Fruit fly (Drosophila melanogaster) whole organism, embryonic: Measurements from ENCODE around the gene jb.
A peak's percentile ranks its signal among the peaks of the same experiment; 100 is the strongest.

Experiments
- Ada2b ChIP-seq: fragments of 200-800 bp; sonication (Bioruptor generic); IDR thresholded peaks from 2 replicates; pipeline ENCODE4 v1.3.6; 2022; ENCODE audit warnings: missing biosample characterization, missing genetic modification characterization
- Bgb ChIP-seq: fragments of 200-800 bp; sonication (Bioruptor generic); IDR thresholded peaks from 2 replicates; pipeline ENCODE4 v1.3.6; 2022; ENCODE audit warnings: missing biosample characterization, missing genetic modification characterization; ENCODE audit not compliant: partially characterized antibody
- CG11093 ChIP-seq: fragments of 200-800 bp; sonication (Bioruptor generic); IDR thresholded peaks from 3 replicates; pipeline ENCODE4 v1.3.6; 2022; ENCODE audit warnings: missing biosample characterization, missing genetic modification characterization
- CG12219 ChIP-seq: fragments of 200-800 bp; sonication (Bioruptor generic); optimal IDR thresholded peaks from 3 replicates; lab custom pipeline; 2018; ENCODE audit warnings: missing biosample characterization, mild to moderate bottlenecking, missing genetic modification characterization
- CG14710 ChIP-seq: fragments of 200-800 bp; sonication (Bioruptor generic); optimal IDR thresholded peaks from 3 replicates; lab custom pipeline; 2019; ENCODE audit warnings: missing biosample characterization, mild to moderate bottlenecking, missing genetic modification characterization, moderate library complexity
- CG15479 ChIP-seq: fragments of 200-800 bp; sonication (Bioruptor generic); optimal IDR thresholded peaks from 3 replicates; lab custom pipeline; 2019; ENCODE audit warnings: missing biosample characterization, mild to moderate bottlenecking, missing genetic modification characterization, moderate library complexity
- CG1602 ChIP-seq: fragments of 200-800 bp; sonication (Bioruptor generic); optimal IDR thresholded peaks from 3 replicates; lab custom pipeline; 2016; ENCODE audit warnings: missing biosample characterization, missing genetic modification characterization
- CG16779 ChIP-seq: fragments of 200-800 bp; sonication (Bioruptor generic); IDR thresholded peaks from 2 replicates; pipeline ENCODE4 v1.3.6; 2022; ENCODE audit warnings: missing biosample characterization, missing genetic modification characterization
- CG16863 ChIP-seq: fragments of 200-800 bp; sonication (Bioruptor generic); optimal IDR thresholded peaks from 3 replicates; lab custom pipeline; 2016; ENCODE audit warnings: missing biosample characterization, missing genetic modification characterization
- CG17186 ChIP-seq: fragments of 200-800 bp; sonication (Bioruptor generic); optimal IDR thresholded peaks from 3 replicates; lab custom pipeline; 2017; ENCODE audit warnings: missing biosample characterization, missing genetic modification reagents, missing genetic modification characterization
- CG2875 ChIP-seq: fragments of 200-800 bp; sonication (Bioruptor generic); optimal IDR thresholded peaks from 2 replicates; lab custom pipeline; 2017; ENCODE audit warnings: missing biosample characterization, mild to moderate bottlenecking, missing genetic modification characterization, missing genetic modification reagents
- CG2889 ChIP-seq: fragments of 200-800 bp; sonication (Bioruptor generic); IDR thresholded peaks from 3 replicates; pipeline ENCODE4 v1.3.6; 2022; ENCODE audit warnings: missing biosample characterization, missing genetic modification characterization
- CG4820 ChIP-seq: fragments of 200-800 bp; sonication (Bioruptor generic); optimal IDR thresholded peaks from 3 replicates; lab custom pipeline; 2016; ENCODE audit warnings: missing biosample characterization, missing genetic modification characterization
- CG6254 ChIP-seq: fragments of 200-800 bp; sonication (Bioruptor generic); optimal IDR thresholded peaks from 3 replicates; lab custom pipeline; 2017; ENCODE audit warnings: mild to moderate bottlenecking, missing biosample characterization, missing genetic modification reagents, missing genetic modification characterization
- CG7839 ChIP-seq: fragments of 200-800 bp; sonication (Bioruptor generic); optimal IDR thresholded peaks from 3 replicates; lab custom pipeline; 2018; ENCODE audit warnings: missing biosample characterization, mild to moderate bottlenecking, missing genetic modification characterization, moderate library complexity
- CG7963 ChIP-seq: fragments of 200-800 bp; sonication (Bioruptor generic); IDR thresholded peaks from 3 replicates; pipeline ENCODE4 v1.3.6; 2022; ENCODE audit warnings: missing biosample characterization, missing genetic modification characterization; ENCODE audit not compliant: partially characterized antibody
- CG7987 ChIP-seq: fragments of 200-800 bp; sonication (Bioruptor generic); optimal IDR thresholded peaks from 2 replicates; lab custom pipeline; 2018; ENCODE audit warnings: missing biosample characterization, mild to moderate bottlenecking, missing genetic modification characterization, moderate library complexity
- CG8290 ChIP-seq, 3 experiments: fragments of 200-800 bp; sonication (Bioruptor generic); optimal IDR thresholded peaks; 2 replicates each; lab custom pipeline; 2016 to 2019; ENCODE audit warnings: missing biosample characterization in 3 of 3, missing genetic modification characterization in 3 of 3, mild to moderate bottlenecking in 2 of 3, moderate library complexity in 1 of 3
- CoRest ChIP-seq: fragments of 200-800 bp; sonication (Bioruptor generic); optimal IDR thresholded peaks from 3 replicates; lab custom pipeline; 2018; ENCODE audit warnings: missing biosample characterization, mild to moderate bottlenecking, missing genetic modification characterization, moderate library complexity
- CrebB ChIP-seq: fragments of 200-800 bp; sonication (Bioruptor generic); optimal IDR thresholded peaks from 3 replicates; lab custom pipeline; 2018; ENCODE audit warnings: missing biosample characterization, mild to moderate bottlenecking, missing genetic modification characterization
- Ets97D ChIP-seq: fragments of 200-800 bp; sonication (Bioruptor generic); optimal IDR thresholded peaks from 3 replicates; lab custom pipeline; 2016; ENCODE audit warnings: missing biosample characterization, missing genetic modification characterization
- Fer3 ChIP-seq: fragments of 200-800 bp; sonication (Bioruptor generic); optimal IDR thresholded peaks from 2 replicates; lab custom pipeline; 2018; ENCODE audit warnings: missing biosample characterization, mild to moderate bottlenecking, missing genetic modification characterization, moderate library complexity
- Gsc ChIP-seq: fragments of 200-800 bp; sonication (Bioruptor generic); IDR thresholded peaks from 2 replicates; pipeline ENCODE4 v1.3.6; 2022; ENCODE audit warnings: missing biosample characterization, missing genetic modification characterization
- Gug ChIP-seq: fragments of 200-800 bp; sonication (Bioruptor generic); IDR thresholded peaks from 4 replicates; pipeline ENCODE4 v1.3.6; 2022; ENCODE audit warnings: missing biosample characterization, missing genetic modification characterization
- HLH54F ChIP-seq: fragments of 200-800 bp; sonication (Bioruptor generic); optimal IDR thresholded peaks from 3 replicates; lab custom pipeline; 2016; ENCODE audit warnings: missing biosample characterization, missing genetic modification characterization
- Hr51 ChIP-seq, 2 experiments: fragments of 200-800 bp; sonication (Bioruptor generic); optimal IDR thresholded peaks; 2 replicates in 1 of 2; 3 replicates in 1 of 2; lab custom pipeline; 2016 to 2018; ENCODE audit warnings: missing biosample characterization in 2 of 2, missing genetic modification characterization in 2 of 2, mild to moderate bottlenecking in 1 of 2, moderate library complexity in 1 of 2
- MESR4 ChIP-seq: fragments of 200-800 bp; sonication (Bioruptor generic); optimal IDR thresholded peaks from 2 replicates; lab custom pipeline; 2018; ENCODE audit warnings: missing biosample characterization, mild to moderate bottlenecking, missing genetic modification characterization, moderate library complexity
- Meics ChIP-seq: fragments of 200-800 bp; sonication (Bioruptor generic); optimal IDR thresholded peaks from 2 replicates; lab custom pipeline; 2017; ENCODE audit warnings: missing biosample characterization, mild to moderate bottlenecking, missing genetic modification characterization
- Ptx1 ChIP-seq: fragments of 200-800 bp; sonication (Bioruptor generic); IDR thresholded peaks from 2 replicates; pipeline ENCODE4 v1.3.6; 2022; ENCODE audit warnings: missing biosample characterization, missing genetic modification characterization
- Ssrp ChIP-seq: fragments of 200-800 bp; sonication (Bioruptor generic); optimal IDR thresholded peaks from 2 replicates; lab custom pipeline; 2018; ENCODE audit warnings: missing biosample characterization, mild to moderate bottlenecking, missing genetic modification characterization, moderate library complexity
- Stat92E ChIP-seq, 3 experiments: fragments of >200 bp in 2 of 3; fragments of 200-800 bp in 1 of 3; sonication (Bioruptor generic) in 1 of 3; optimal IDR thresholded peaks; 2 replicates each; lab custom pipeline; 2017 to 2019; ENCODE audit warnings: missing biosample characterization in 3 of 3, missing genetic modification characterization in 3 of 3, mild to moderate bottlenecking in 1 of 3, moderate library complexity in 1 of 3
- Tbp ChIP-seq: fragments of >200 bp; optimal IDR thresholded peaks from 2 replicates; lab custom pipeline; 2018; ENCODE audit warnings: missing biosample characterization, missing genetic modification characterization
- cas ChIP-seq: fragments of 200-800 bp; sonication (Bioruptor generic); IDR thresholded peaks from 2 replicates; pipeline ENCODE4 v1.3.6; 2022; ENCODE audit warnings: missing biosample characterization, missing genetic modification characterization
- crc ChIP-seq: fragments of 200-800 bp; sonication (Bioruptor generic); optimal IDR thresholded peaks from 2 replicates; lab custom pipeline; 2016; ENCODE audit warnings: missing biosample characterization, missing genetic modification characterization
- dan ChIP-seq: fragments of 200-800 bp; sonication (Bioruptor generic); IDR thresholded peaks from 2 replicates; pipeline ENCODE4 v1.3.6; 2022; ENCODE audit warnings: missing biosample characterization, missing genetic modification characterization
- dm ChIP-seq: fragments of 200-800 bp; sonication (Bioruptor generic); optimal IDR thresholded peaks from 3 replicates; lab custom pipeline; 2016; ENCODE audit warnings: missing biosample characterization, missing genetic modification characterization
- eve ChIP-seq, 2 experiments: fragments of >200 bp; optimal IDR thresholded peaks; 2 replicates each; lab custom pipeline; 2017; ENCODE audit warnings: missing biosample characterization in 2 of 2, missing genetic modification characterization in 2 of 2
- hbn ChIP-seq: fragments of 200-800 bp; sonication (Bioruptor generic); IDR thresholded peaks from 2 replicates; pipeline ENCODE4 v1.3.6; 2022; ENCODE audit warnings: missing biosample characterization, missing genetic modification characterization; ENCODE audit not compliant: partially characterized antibody
- jigr1 ChIP-seq: fragments of 200-800 bp; sonication (Bioruptor generic); IDR thresholded peaks from 3 replicates; pipeline ENCODE4 v1.3.6; 2022; ENCODE audit warnings: missing biosample characterization, missing genetic modification characterization
- ken ChIP-seq: fragments of 200-800 bp; sonication (Bioruptor generic); IDR thresholded peaks from 3 replicates; pipeline ENCODE4 v1.3.6; 2022; ENCODE audit warnings: missing biosample characterization, missing genetic modification characterization
- mld ChIP-seq: fragments of 200-800 bp; sonication (Bioruptor generic); IDR thresholded peaks from 3 replicates; pipeline ENCODE4 v1.3.6; 2022; ENCODE audit warnings: missing biosample characterization, missing genetic modification characterization; ENCODE audit not compliant: partially characterized antibody
- nom ChIP-seq: fragments of 200-800 bp; sonication (Bioruptor generic); optimal IDR thresholded peaks from 2 replicates; lab custom pipeline; 2017; ENCODE audit warnings: missing biosample characterization, missing genetic modification characterization, mild to moderate bottlenecking, moderate library complexity, missing genetic modification reagents
- onecut ChIP-seq: fragments of 200-800 bp; sonication (Bioruptor generic); IDR thresholded peaks from 2 replicates; pipeline ENCODE4 v1.3.6; 2022; ENCODE audit warnings: missing biosample characterization, missing genetic modification characterization
- p53 ChIP-seq: fragments of 200-800 bp; sonication (Bioruptor generic); optimal IDR thresholded peaks from 2 replicates; lab custom pipeline; 2016; ENCODE audit warnings: missing biosample characterization, missing genetic modification characterization
- pnt ChIP-seq: fragments of 200-800 bp; sonication (Bioruptor generic); optimal IDR thresholded peaks from 3 replicates; lab custom pipeline; 2016; ENCODE audit warnings: missing biosample characterization, missing genetic modification characterization
- slou ChIP-seq: fragments of 200-800 bp; sonication (Bioruptor generic); optimal IDR thresholded peaks from 3 replicates; lab custom pipeline; 2016; ENCODE audit warnings: missing biosample characterization, missing genetic modification characterization
- sna ChIP-seq: fragments of 200-800 bp; sonication (Bioruptor generic); IDR thresholded peaks from 2 replicates; pipeline ENCODE4 v1.3.6; 2022; ENCODE audit warnings: missing biosample characterization, missing genetic modification characterization; ENCODE audit not compliant: partially characterized antibody
- tup ChIP-seq: fragments of 200-800 bp; sonication (Bioruptor generic); optimal IDR thresholded peaks from 2 replicates; lab custom pipeline; 2016; ENCODE audit warnings: missing biosample characterization, mild to moderate bottlenecking, missing genetic modification characterization, moderate library complexity
- twi ChIP-seq: fragments of 200-800 bp; optimal IDR thresholded peaks from 2 replicates; lab custom pipeline; 2019; ENCODE audit warnings: missing biosample characterization, mild to moderate bottlenecking, missing genetic modification characterization, moderate library complexity
- unpg ChIP-seq: fragments of 200-800 bp; sonication (Bioruptor generic); optimal IDR thresholded peaks from 3 replicates; lab custom pipeline; 2018; ENCODE audit warnings: missing biosample characterization, mild to moderate bottlenecking, missing genetic modification characterization, moderate library complexity

jb gene

dm6 chrX:20423747-20424165 is 33.1 kb upstream of the jb start, which contains the start of the genes Pp4-19C and cactin (continued):
- TF ChIP-seq sna (GFP tag; lab: Robert Waterston, UW) = peak; percentile 86
- peak; percentile 71; the same call in 1 of the 3 replicates for TF ChIP-seq mld (GFP tag; lab: Robert Waterston, UW)
- no peak for TF ChIP-seq CG2875 (GFP tag; lab: Kevin White, UChicago)
- no peak for TF ChIP-seq Tbp (GFP tag; lab: Kevin White, UChicago)
- TF ChIP-seq CG15479 (GFP tag; lab: Kevin White, UChicago) = no peak
- TF ChIP-seq Bgb (GFP tag; lab: Robert Waterston, UW) = peak; percentile 76
- peak; percentile 30 for TF ChIP-seq Ets97D
- peak; percentile 61 for TF ChIP-seq hbn (GFP tag; lab: Robert Waterston, UW)
- no peak for TF ChIP-seq CG7987
- no peak for TF ChIP-seq eve (GFP tag; optimal IDR thresholded peaks at IDR 0.05; lab: Kevin White, UChicago)
- TF ChIP-seq Ptx1 (GFP tag; lab: Robert Waterston, UW) = peak; percentile 31; the same call in 1 of the 2 replicates
- no peak for TF ChIP-seq twi
- no peak for TF ChIP-seq cas (GFP tag; lab: Robert Waterston, UW)
- peak; percentile 34 for TF ChIP-seq CG17186
- no peak for TF ChIP-seq HLH54F (GFP tag; lab: Kevin White, UChicago)
- TF ChIP-seq Meics (GFP tag; lab: Kevin White, UChicago) = no peak
- no peak for TF ChIP-seq Stat92E (GFP tag; optimal IDR thresholded peaks at IDR 0.05; lab: Kevin White, UChicago)
- no peak for TF ChIP-seq Hr51 (GFP tag; optimal IDR thresholded peaks at IDR 0.05; lab: Kevin White, UChicago)
- TF ChIP-seq p53 (GFP tag; lab: Kevin White, UChicago) = no peak
- no peak for TF ChIP-seq CG6254 (GFP tag; lab: Kevin White, UChicago)
- peak; percentile 41 for TF ChIP-seq CoRest (tag; lab: Kevin White, UChicago)
- peak; percentile 81 for TF ChIP-seq CG7963
- TF ChIP-seq nom (GFP tag; lab: Kevin White, UChicago) = no peak
- no peak for TF ChIP-seq Gsc (GFP tag; lab: Robert Waterston, UW)
- no peak for TF ChIP-seq crc (GFP tag; lab: Kevin White, UChicago)
- TF ChIP-seq CG4820 (GFP tag; lab: Kevin White, UChicago) = no peak
- no peak for TF ChIP-seq Fer3
- TF ChIP-seq Ssrp (tag; lab: Kevin White, UChicago) = no peak
- TF ChIP-seq unpg (GFP tag; lab: Kevin White, UChicago) = no peak
- TF ChIP-seq CG14710 (tag; lab: Kevin White, UChicago) = peak; percentile 60
- TF ChIP-seq tup = no peak
- TF ChIP-seq onecut = no peak
- TF ChIP-seq slou (GFP tag; lab: Kevin White, UChicago) = no peak
- TF ChIP-seq CG1602 = no peak
- TF ChIP-seq CG16779 = no peak
- TF ChIP-seq CG7839 (tag; lab: Kevin White, UChicago) = no peak
- TF ChIP-seq dan (GFP tag; lab: Robert Waterston, UW) = no peak
- TF ChIP-seq ken (GFP tag; lab: Robert Waterston, UW) = no peak
- no peak for TF ChIP-seq CrebB (tag; lab: Kevin White, UChicago)
- no peak for TF ChIP-seq CG2889 (GFP tag; lab: Robert Waterston, UW)
- no peak for TF ChIP-seq CG11093
- TF ChIP-seq CG12219 (GFP tag; lab: Kevin White, UChicago) = no peak
- no peak for TF ChIP-seq CG8290 (GFP tag; optimal IDR thresholded peaks at IDR 0.05; lab: Kevin White, UChicago)
- no peak for TF ChIP-seq CG8290 (tag; optimal IDR thresholded peaks at IDR 0.05; lab: Kevin White, UChicago)
- no peak for TF ChIP-seq pnt
- TF ChIP-seq jigr1 (GFP tag; lab: Robert Waterston, UW) = no peak
- no peak for TF ChIP-seq Ada2b (GFP tag; lab: Robert Waterston, UW)
- no peak for TF ChIP-seq CG16863 (GFP tag; lab: Kevin White, UChicago)
- no peak for TF ChIP-seq dm
- TF ChIP-seq MESR4 (GFP tag; lab: Kevin White, UChicago) = no peak
- peak; percentile 13; the same call in 1 of the 4 replicates for TF ChIP-seq Gug (GFP tag; lab: Robert Waterston, UW)
